Worm (Caenorhabditis elegans): ENCODE data around the gene nhr-143.

DNA sequence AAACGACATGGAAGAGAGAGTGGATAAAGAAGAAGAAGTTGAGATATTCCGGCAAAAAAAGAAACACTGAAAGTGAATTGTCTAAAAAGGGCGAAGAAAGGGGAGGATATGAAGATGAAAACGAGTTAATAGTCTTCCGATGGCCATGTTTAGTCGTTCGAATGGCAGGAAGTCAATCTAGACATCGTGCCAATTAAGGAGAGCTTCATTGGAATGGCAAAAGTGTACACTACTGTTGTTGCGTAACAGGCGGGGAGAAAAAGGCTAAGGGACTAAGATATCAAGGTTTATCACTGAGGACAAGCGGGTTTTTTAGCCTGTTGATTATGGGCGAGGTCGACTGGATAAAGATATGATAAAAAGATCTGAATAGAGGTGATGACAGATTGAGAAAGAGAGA lies 28.6 kb downstream of the nhr-143 start:
- TF ChIP-seq tbx-8 (GFP tag; optimal IDR thresholded peaks at IDR 0.05) (no peak), ceh-39 (tag; optimal IDR thresholded peaks at IDR 0.05) (no peak), snpc-4 (tag; optimal IDR thresholded peaks at IDR 0.05) (no peak), elt-1 (tag; optimal IDR thresholded peaks at IDR 0.05; ENCODE audit: borderline replicate concordance, insufficient read depth) (no peak), pha-4 (tag; optimal IDR thresholded peaks at IDR 0.05) (no peak)
